Worm (Caenorhabditis elegans) whole organism, midembryonic: ENCODE results near the gene ins-19.

ENCODE experiments used
- med-1 ChIP-seq: sonication (generic microtip); optimal IDR thresholded peaks from 2 replicates; lab custom pipeline; 2017; ENCODE audit warnings: missing genetic modification characterization, mild to moderate bottlenecking, missing compliant biosample characterization, antibody characterized with exemption, missing genetic modification reagents; ENCODE audit not compliant: insufficient read depth
- tab-1 ChIP-seq: fragments of 200-800 bp; sonication (Bioruptor generic); IDR thresholded peaks from 2 replicates; pipeline ENCODE4 v1.3.6; 2022; ENCODE audit warnings: missing genetic modification characterization, missing compliant biosample characterization
- ztf-23 ChIP-seq: fragments of 200-800 bp; sonication (Bioruptor generic); IDR thresholded peaks from 2 replicates; pipeline ENCODE4 v1.3.6; 2022; ENCODE audit warnings: missing genetic modification reagents, missing genetic modification characterization, missing compliant biosample characterization

DNA sequence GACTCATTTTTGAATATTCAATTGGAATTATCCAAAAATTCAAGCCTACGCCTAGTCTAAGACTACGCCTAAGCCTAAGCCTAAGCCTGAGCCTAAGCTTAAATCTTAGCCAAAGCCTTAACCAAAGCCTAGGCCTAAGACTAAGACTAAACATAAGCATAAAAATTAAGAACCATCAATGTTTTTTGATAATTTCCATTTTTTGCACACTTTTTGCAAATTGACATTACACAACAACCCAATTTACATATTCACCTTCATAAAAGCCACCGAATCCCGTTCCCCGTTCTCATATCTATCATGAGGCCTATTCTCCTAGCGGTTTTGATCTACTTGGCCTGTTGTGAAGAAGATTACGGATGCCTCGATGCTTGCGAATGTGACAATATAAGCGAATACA, 8.8 kb downstream of the ins-19 start, which contains the start of gene T10D4.7:
- no peak for TF ChIP-seq ztf-23
- TF ChIP-seq tab-1 (GFP tag; lab: Robert Waterston, UW), result no peak
- no peak for TF ChIP-seq med-1 (GFP tag; lab: Kevin White, UChicago)
